Worm (Caenorhabditis elegans): Measurements from ENCODE around the gene F46F5.11.

DNA sequence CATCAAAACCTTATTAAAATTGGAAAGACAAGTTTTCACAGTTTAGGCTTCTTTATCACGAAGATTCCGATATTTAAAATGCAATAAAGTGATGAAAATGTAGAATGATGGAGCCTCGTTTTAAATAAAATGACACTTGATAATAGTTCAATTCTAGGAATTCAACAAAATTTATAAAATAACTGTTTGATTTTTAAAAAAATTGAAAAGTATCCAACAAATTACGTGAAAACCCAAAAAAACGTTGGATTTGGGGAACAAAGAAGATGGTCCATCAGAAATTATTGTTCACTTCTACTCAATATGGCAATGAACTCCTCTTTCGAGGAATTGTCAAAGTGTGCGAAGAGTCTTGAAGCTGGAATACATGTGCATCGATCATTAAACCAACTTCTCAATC is 35.4 kb downstream of the F46F5.11 start, which contains the start of gene F28A10.4:
- no peak for TF ChIP-seq skn-1 (tag; optimal IDR thresholded peaks at IDR 0.05)
- no peak for TF ChIP-seq lin-39 (tag; optimal IDR thresholded peaks at IDR 0.05)
- no peak for TF ChIP-seq nhr-237 (tag; optimal IDR thresholded peaks at IDR 0.05)
- TF ChIP-seq snpc-4 (tag; optimal IDR thresholded peaks at IDR 0.05): no peak
- no peak for TF ChIP-seq fos-1 (tag; optimal IDR thresholded peaks at IDR 0.05)
- no peak for TF ChIP-seq nhr-23 (tag; optimal IDR thresholded peaks at IDR 0.05)
- no peak for TF ChIP-seq nhr-11 (tag; optimal IDR thresholded peaks at IDR 0.05)
- no peak for TF ChIP-seq ama-1 (optimal IDR thresholded peaks at IDR 0.05)
